Worm (Caenorhabditis elegans): ENCODE data around the gene cpna-2.

- TF ChIP-seq nhr-11 (tag; optimal IDR thresholded peaks at IDR 0.05) (no peak), ceh-62 (tag; optimal IDR thresholded peaks at IDR 0.05) (no peak), arid-1 (GFP tag; conservative IDR thresholded peaks at IDR 0.05) (no peak), F49E8.2 (tag; optimal IDR thresholded peaks at IDR 0.05; ENCODE audit: borderline replicate concordance) (no peak), nhr-76 (tag; optimal IDR thresholded peaks at IDR 0.05) (no peak), aha-1 (tag) (no peak), skn-1 (tag; optimal IDR thresholded peaks at IDR 0.05) (no peak), mep-1 (tag; optimal IDR thresholded peaks at IDR 0.05) (no peak), ama-1 (optimal IDR thresholded peaks at IDR 0.05) (no peak), Y105C5A.15 (GFP tag; IDR thresholded peaks at IDR 0.05) (no peak), ceh-82 (tag; optimal IDR thresholded peaks at IDR 0.05) (no peak), fos-1 (tag; optimal IDR thresholded peaks at IDR 0.05) (no peak), lin-39 (tag; optimal IDR thresholded peaks at IDR 0.05) (no peak), aly-2 (tag; optimal IDR thresholded peaks at IDR 0.05) (no peak)
These were observed 70.6 kb downstream of the cpna-2 start for ce11 chrII:7795299-7795698.
